Fruit fly (Drosophila melanogaster) S2 (cell line): Measurements from ENCODE around the gene und.

ENCODE experiments used
- CG8478 ChIP-seq: fragments of >200 bp; optimal IDR thresholded peaks from 2 replicates; lab custom pipeline; 2018
- CTCF ChIP-seq, 2 experiments: fragments of >200 bp; optimal IDR thresholded peaks; 2 replicates each; lab custom pipeline; 2018

The und gene

dm6 chr2L:9757990-9758814 is 5.0 kb upstream of the und start, which contains the start of gene zf30C:
TSS of gene zf30C (plus strand) at chr2L:9758342.
- TF ChIP-seq CG8478 (lab: Kevin White, UChicago) = no peak
- no peak for TF ChIP-seq CTCF (optimal IDR thresholded peaks at IDR 0.05; lab: Kevin White, UChicago)

- TF ChIP-seq CG8478 (lab: Kevin White, UChicago) (no peak), CTCF (optimal IDR thresholded peaks at IDR 0.05; lab: Kevin White, UChicago) (no peak)
These were observed 4.3 kb upstream of the und start for dm6 chr2L:9758856-9759255.

- no peak for TF ChIP-seq CG8478 (lab: Kevin White, UChicago)
These were observed 3.6 kb downstream of the und start, which contains the start of gene CG4017 for dm6 chr2L:9766758-9767157. TSS of gene CG4017 (plus strand) at chr2L:9767058.

- TF ChIP-seq CTCF (optimal IDR thresholded peaks at IDR 0.05; lab: Kevin White, UChicago) (no peak), CG8478 (lab: Kevin White, UChicago) (no peak)
These were observed 5.6 kb downstream of the und start, which contains the start of gene CG17633 for dm6 chr2L:9768735-9769134. TSS of gene CG17633 (plus strand) at chr2L:9769060.

dm6 chr2L:9770896-9771295 is 7.7 kb downstream of the und start, which contains the start of gene ppk18:
TSS of gene ppk18 (minus strand) at chr2L:9770996.
- TF ChIP-seq CTCF (optimal IDR thresholded peaks at IDR 0.05; lab: Kevin White, UChicago) (no peak), CG8478 (lab: Kevin White, UChicago) (no peak)

- TF ChIP-seq CG8478 (lab: Kevin White, UChicago) (no peak), CTCF (optimal IDR thresholded peaks at IDR 0.05; lab: Kevin White, UChicago) (no peak)
These were observed 11.9 kb downstream of the und start, which contains the start of the genes ppk11 and ppk16 for dm6 chr2L:9774980-9775628. TSS of gene ppk11 (minus strand) at chr2L:9775030. TSS of gene ppk16 (minus strand) at chr2L:9775030.

- TF ChIP-seq CG8478 (lab: Kevin White, UChicago) (no peak), CTCF (optimal IDR thresholded peaks at IDR 0.05; lab: Kevin White, UChicago) (no peak)
These were observed 14.8 kb downstream of the und start for dm6 chr2L:9777927-9778326.

- no peak for TF ChIP-seq CTCF (optimal IDR thresholded peaks at IDR 0.05; lab: Kevin White, UChicago)
- no peak for TF ChIP-seq CG8478 (lab: Kevin White, UChicago)
These were observed 15.2 kb downstream of the und start for dm6 chr2L:9778416-9778815.

dm6 chr2L:9779147-9779546 is 16.0 kb downstream of the und start:
- TF ChIP-seq CG8478 (lab: Kevin White, UChicago) = no peak
- TF ChIP-seq CTCF (optimal IDR thresholded peaks at IDR 0.05; lab: Kevin White, UChicago) = no peak

- no peak for TF ChIP-seq CTCF (optimal IDR thresholded peaks at IDR 0.05; lab: Kevin White, UChicago)
- no peak for TF ChIP-seq CG8478 (lab: Kevin White, UChicago)
These were observed 16.6 kb downstream of the und start for dm6 chr2L:9779754-9780153.

- TF ChIP-seq CTCF (optimal IDR thresholded peaks at IDR 0.05; lab: Kevin White, UChicago) (no peak), CG8478 (lab: Kevin White, UChicago) (no peak)
These were observed 19.0 kb downstream of the und start, which contains the start of gene IP3K1 for dm6 chr2L:9782176-9782581. TSS of gene IP3K1 (plus strand) at chr2L:9782384.

- TF ChIP-seq CG8478 (lab: Kevin White, UChicago) (no peak), CTCF (optimal IDR thresholded peaks at IDR 0.05; lab: Kevin White, UChicago) (no peak)
These were observed 20.0 kb downstream of the und start for dm6 chr2L:9783130-9783529.

dm6 chr2L:9784468-9784867 is 21.3 kb downstream of the und start:
- TF ChIP-seq CTCF (optimal IDR thresholded peaks at IDR 0.05; lab: Kevin White, UChicago) (no peak), CG8478 (lab: Kevin White, UChicago) (no peak)

- TF ChIP-seq CG8478 (lab: Kevin White, UChicago) (no peak), CTCF (optimal IDR thresholded peaks at IDR 0.05; lab: Kevin White, UChicago) (no peak)
These were observed 22.8 kb downstream of the und start for dm6 chr2L:9785917-9786432.

- TF ChIP-seq CTCF (optimal IDR thresholded peaks at IDR 0.05; lab: Kevin White, UChicago) = no peak
- TF ChIP-seq CG8478 (lab: Kevin White, UChicago) = no peak
These were observed 27.4 kb downstream of the und start, which contains the start of gene CG4036 for dm6 chr2L:9790535-9790992. TSS of gene CG4036 (plus strand) at chr2L:9790882.
